Worm (Caenorhabditis elegans): Measurements from ENCODE around the gene Y61A9LA.12.

DNA sequence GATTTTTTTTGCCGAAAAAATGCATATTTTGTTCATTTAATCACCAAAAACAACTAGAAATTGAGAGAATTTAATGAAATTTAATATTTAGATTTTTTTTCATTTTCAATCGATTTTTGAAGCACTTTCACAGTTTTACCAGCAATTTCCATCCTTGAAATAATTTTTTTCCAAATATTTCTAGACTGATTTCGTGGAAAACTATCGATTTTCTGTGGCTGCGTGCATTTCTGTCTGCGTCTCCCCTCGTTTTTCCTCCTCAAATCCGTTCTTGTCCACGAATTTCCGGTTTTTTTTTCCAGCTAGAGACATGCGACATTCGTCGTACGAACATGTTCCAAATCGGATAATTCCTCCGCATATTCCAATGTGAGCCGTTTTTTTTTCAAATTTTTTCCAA, 17.2 kb downstream of the Y61A9LA.12 start, which contains the start of gene Y61A9LA.3:
- TF ChIP-seq snpc-4 (tag; optimal IDR thresholded peaks at IDR 0.05) (no peak), unc-62 (GFP tag; optimal IDR thresholded peaks at IDR 0.05 in 1 of 2) (no peak), unc-62 (tag; optimal IDR thresholded peaks at IDR 0.05) (no peak), daf-12 (tag; optimal IDR thresholded peaks at IDR 0.05) (no peak), lin-39 (tag; optimal IDR thresholded peaks at IDR 0.05) (no peak), nhr-111 (GFP tag; optimal IDR thresholded peaks at IDR 0.05) (no peak), tag-97 (GFP tag; IDR thresholded peaks at IDR 0.05) (no peak), ama-1 (optimal IDR thresholded peaks at IDR 0.05) (no peak), egl-43 (GFP tag; IDR thresholded peaks at IDR 0.05) (no peak), zfp-2 (tag; optimal IDR thresholded peaks at IDR 0.05) (no peak), nhr-77 (tag; optimal IDR thresholded peaks at IDR 0.05) (no peak), nhr-25 (tag; optimal IDR thresholded peaks at IDR 0.05; ENCODE audit: borderline replicate concordance, insufficient read depth) (no peak), fkh-10 (GFP tag; optimal IDR thresholded peaks at IDR 0.05) (no peak), egl-27 (tag; optimal IDR thresholded peaks at IDR 0.05) (no peak), F44E2.7 (GFP tag; IDR thresholded peaks at IDR 0.05) (no peak)
